Fruit fly (Drosophila melanogaster) whole organism, embryonic: ENCODE data around the gene CG31191.
A peak's percentile ranks its signal among the peaks of the same experiment; 100 is the strongest.

ENCODE experiments used
- Atf-2 ChIP-seq: fragments of 200-800 bp; sonication (Bioruptor generic); optimal IDR thresholded peaks from 2 replicates; lab custom pipeline; 2016; ENCODE audit warnings: missing biosample characterization, missing genetic modification characterization
- B-H2 ChIP-seq: fragments of 200-800 bp; sonication (Bioruptor generic); optimal IDR thresholded peaks from 2 replicates; lab custom pipeline; 2018; ENCODE audit warnings: missing biosample characterization, mild to moderate bottlenecking, missing genetic modification characterization
- Blimp-1 ChIP-seq: fragments of 200-800 bp; sonication (Bioruptor generic); optimal IDR thresholded peaks from 3 replicates; lab custom pipeline; 2018; ENCODE audit warnings: missing biosample characterization, missing genetic modification characterization, mild to moderate bottlenecking, moderate library complexity, missing genetic modification reagents
- CG10543 ChIP-seq: fragments of 200-800 bp; sonication (Bioruptor generic); optimal IDR thresholded peaks from 3 replicates; lab custom pipeline; 2017; ENCODE audit warnings: missing biosample characterization, mild to moderate bottlenecking, missing genetic modification characterization, moderate library complexity
- CG12104 ChIP-seq: fragments of 200-800 bp; sonication (Bioruptor generic); optimal IDR thresholded peaks from 3 replicates; lab custom pipeline; 2016; ENCODE audit warnings: missing biosample characterization, missing genetic modification characterization
- CG12219 ChIP-seq: fragments of 200-800 bp; sonication (Bioruptor generic); optimal IDR thresholded peaks from 3 replicates; lab custom pipeline; 2018; ENCODE audit warnings: missing biosample characterization, mild to moderate bottlenecking, missing genetic modification characterization
- CG12769 ChIP-seq: fragments of 200-800 bp; sonication (Bioruptor generic); optimal IDR thresholded peaks from 2 replicates; lab custom pipeline; 2019; ENCODE audit warnings: missing biosample characterization, mild to moderate bottlenecking, missing genetic modification characterization, moderate library complexity
- CG13775 ChIP-seq: fragments of 200-800 bp; sonication (Bioruptor generic); optimal IDR thresholded peaks from 3 replicates; lab custom pipeline; 2017; ENCODE audit warnings: missing biosample characterization, mild to moderate bottlenecking, missing genetic modification characterization
- CG17359 ChIP-seq: fragments of 200-800 bp; sonication (Bioruptor generic); optimal IDR thresholded peaks from 3 replicates; lab custom pipeline; 2018; ENCODE audit warnings: missing biosample characterization, mild to moderate bottlenecking, missing genetic modification characterization, moderate library complexity
- CG17385 ChIP-seq: fragments of 200-800 bp; sonication (Bioruptor generic); optimal IDR thresholded peaks from 3 replicates; lab custom pipeline; 2018; ENCODE audit warnings: missing biosample characterization, mild to moderate bottlenecking, missing genetic modification characterization
- CG2678 ChIP-seq: fragments of 200-800 bp; sonication (Bioruptor generic); optimal IDR thresholded peaks from 3 replicates; lab custom pipeline; 2019; ENCODE audit warnings: missing biosample characterization, mild to moderate bottlenecking, missing genetic modification characterization, moderate library complexity
- CG32767 ChIP-seq: fragments of 200-800 bp; sonication (Bioruptor generic); IDR thresholded peaks from 2 replicates; pipeline ENCODE4 v1.3.6; 2022; ENCODE audit warnings: missing biosample characterization, missing genetic modification characterization
- CG4404 ChIP-seq: fragments of 200-800 bp; sonication (Bioruptor generic); IDR thresholded peaks from 2 replicates; pipeline ENCODE4 v1.3.6; 2022; ENCODE audit warnings: missing biosample characterization, missing genetic modification characterization
- CG5245 ChIP-seq: fragments of 200-800 bp; sonication (Bioruptor generic); optimal IDR thresholded peaks from 3 replicates; lab custom pipeline; 2016; ENCODE audit warnings: missing biosample characterization, missing genetic modification characterization
- CG7745 ChIP-seq: fragments of 200-800 bp; sonication (Bioruptor generic); optimal IDR thresholded peaks from 2 replicates; lab custom pipeline; 2018; ENCODE audit warnings: missing biosample characterization, mild to moderate bottlenecking, missing genetic modification characterization, moderate library complexity
- CG8290 ChIP-seq, 3 experiments: fragments of 200-800 bp; sonication (Bioruptor generic); optimal IDR thresholded peaks; 2 replicates each; lab custom pipeline; 2016 to 2019; ENCODE audit warnings: missing biosample characterization in 3 of 3, missing genetic modification characterization in 3 of 3, mild to moderate bottlenecking in 2 of 3, moderate library complexity in 1 of 3
- CHES-1-like ChIP-seq: fragments of 200-800 bp; sonication (Bioruptor generic); optimal IDR thresholded peaks from 2 replicates; lab custom pipeline; 2016; ENCODE audit warnings: missing biosample characterization, missing genetic modification characterization
- CoRest ChIP-seq: fragments of 200-800 bp; sonication (Bioruptor generic); optimal IDR thresholded peaks from 3 replicates; lab custom pipeline; 2018; ENCODE audit warnings: missing biosample characterization, mild to moderate bottlenecking, missing genetic modification characterization, moderate library complexity
- E2f2 ChIP-seq: fragments of 200-800 bp; sonication (Bioruptor generic); IDR thresholded peaks from 2 replicates; pipeline ENCODE4 v1.3.6; 2022; ENCODE audit warnings: missing biosample characterization, missing genetic modification characterization
- Elba2 ChIP-seq: fragments of 200-800 bp; sonication (Bioruptor generic); optimal IDR thresholded peaks from 3 replicates; lab custom pipeline; 2016; ENCODE audit warnings: missing biosample characterization, missing genetic modification characterization
- Fer1 ChIP-seq: fragments of 200-800 bp; sonication (Bioruptor generic); optimal IDR thresholded peaks from 2 replicates; lab custom pipeline; 2017; ENCODE audit warnings: missing biosample characterization, mild to moderate bottlenecking, missing genetic modification characterization
- Gsc ChIP-seq: fragments of 200-800 bp; sonication (Bioruptor generic); IDR thresholded peaks from 2 replicates; pipeline ENCODE4 v1.3.6; 2022; ENCODE audit warnings: missing biosample characterization, missing genetic modification characterization
- Gug ChIP-seq: fragments of 200-800 bp; sonication (Bioruptor generic); IDR thresholded peaks from 4 replicates; pipeline ENCODE4 v1.3.6; 2022; ENCODE audit warnings: missing biosample characterization, missing genetic modification characterization
- HLH4C ChIP-seq: fragments of 200-800 bp; sonication (Bioruptor generic); IDR thresholded peaks from 3 replicates; pipeline ENCODE4 v1.3.6; 2022; ENCODE audit warnings: missing biosample characterization, missing genetic modification characterization; ENCODE audit not compliant: partially characterized antibody
- Hr51 ChIP-seq, 2 experiments: fragments of 200-800 bp; sonication (Bioruptor generic); optimal IDR thresholded peaks; 2 replicates in 1 of 2; 3 replicates in 1 of 2; lab custom pipeline; 2016 to 2018; ENCODE audit warnings: missing biosample characterization in 2 of 2, missing genetic modification characterization in 2 of 2, mild to moderate bottlenecking in 1 of 2, moderate library complexity in 1 of 2
- Hsf ChIP-seq: fragments of 200-800 bp; sonication (Bioruptor generic); optimal IDR thresholded peaks from 3 replicates; lab custom pipeline; 2016; ENCODE audit warnings: missing biosample characterization, missing genetic modification characterization
- NK7.1 ChIP-seq: fragments of 200-800 bp; sonication (Bioruptor generic); optimal IDR thresholded peaks from 3 replicates; lab custom pipeline; 2016; ENCODE audit warnings: missing biosample characterization, missing genetic modification characterization
- ara ChIP-seq: fragments of 200-800 bp; sonication (Bioruptor generic); IDR thresholded peaks from 2 replicates; pipeline ENCODE4 v1.3.6; 2022; ENCODE audit warnings: missing biosample characterization, missing genetic modification characterization
- bbx ChIP-seq: fragments of 200-800 bp; sonication (Bioruptor generic); IDR thresholded peaks from 2 replicates; pipeline ENCODE4 v1.3.6; 2022; ENCODE audit warnings: missing biosample characterization, missing genetic modification characterization; ENCODE audit not compliant: partially characterized antibody
- bcd ChIP-seq: fragments of 200-800 bp; sonication (Bioruptor generic); optimal IDR thresholded peaks from 2 replicates; lab custom pipeline; 2017; ENCODE audit warnings: missing biosample characterization, mild to moderate bottlenecking, missing genetic modification characterization
- cad ChIP-seq: fragments of >200 bp; optimal IDR thresholded peaks from 2 replicates; lab custom pipeline; 2017; ENCODE audit warnings: missing biosample characterization, missing genetic modification characterization
- caup ChIP-seq: fragments of 200-800 bp; sonication (Bioruptor generic); optimal IDR thresholded peaks from 3 replicates; lab custom pipeline; 2017; ENCODE audit warnings: missing biosample characterization, mild to moderate bottlenecking, missing genetic modification characterization, moderate library complexity; ENCODE audit not compliant: severe bottlenecking
- crp ChIP-seq, 2 experiments: fragments of 200-800 bp; sonication (Bioruptor generic); optimal IDR thresholded peaks; 2 replicates in 1 of 2; 3 replicates in 1 of 2; lab custom pipeline; 2017; ENCODE audit warnings: missing biosample characterization in 2 of 2, missing genetic modification characterization in 2 of 2, mild to moderate bottlenecking in 1 of 2, moderate library complexity in 1 of 2
- danr ChIP-seq: fragments of 200-800 bp; sonication (Bioruptor generic); IDR thresholded peaks from 2 replicates; pipeline ENCODE4 v1.3.6; 2022; ENCODE audit warnings: missing biosample characterization, missing genetic modification characterization
- disco-r ChIP-seq: fragments of 200-800 bp; sonication (Bioruptor generic); optimal IDR thresholded peaks from 2 replicates; lab custom pipeline; 2016; ENCODE audit warnings: missing biosample characterization, missing genetic modification characterization
- dm ChIP-seq: fragments of 200-800 bp; sonication (Bioruptor generic); optimal IDR thresholded peaks from 3 replicates; lab custom pipeline; 2016; ENCODE audit warnings: missing biosample characterization, missing genetic modification characterization
- gsb ChIP-seq: fragments of 200-800 bp; sonication (Bioruptor generic); IDR thresholded peaks from 2 replicates; pipeline ENCODE4 v1.3.6; 2022; ENCODE audit warnings: missing biosample characterization, missing genetic modification characterization
- nmo ChIP-seq: fragments of 200-800 bp; sonication (Bioruptor generic); optimal IDR thresholded peaks from 2 replicates; lab custom pipeline; 2018; ENCODE audit warnings: missing biosample characterization, mild to moderate bottlenecking, missing genetic modification characterization, moderate library complexity
- phol ChIP-seq: fragments of 200-800 bp; sonication (Bioruptor generic); optimal IDR thresholded peaks from 3 replicates; lab custom pipeline; 2018; ENCODE audit warnings: missing biosample characterization, mild to moderate bottlenecking, missing genetic modification characterization, moderate library complexity
- shn ChIP-seq: fragments of 200-800 bp; sonication (Bioruptor generic); optimal IDR thresholded peaks from 3 replicates; lab custom pipeline; 2016; ENCODE audit warnings: missing biosample characterization, missing genetic modification characterization
- sima ChIP-seq: fragments of 200-800 bp; sonication (Bioruptor generic); optimal IDR thresholded peaks from 2 replicates; lab custom pipeline; 2016; ENCODE audit warnings: missing biosample characterization, missing genetic modification characterization
- tna ChIP-seq: fragments of 200-800 bp; sonication (Bioruptor generic); IDR thresholded peaks from 2 replicates; pipeline ENCODE4 v1.3.6; 2022; ENCODE audit warnings: missing biosample characterization, missing genetic modification characterization; ENCODE audit not compliant: partially characterized antibody
- toy ChIP-seq: fragments of 200-800 bp; sonication (Bioruptor generic); IDR thresholded peaks from 2 replicates; pipeline ENCODE4 v1.3.6; 2022; ENCODE audit warnings: missing biosample characterization, missing genetic modification characterization
- trh ChIP-seq: fragments of 200-800 bp; sonication (Bioruptor generic); optimal IDR thresholded peaks from 2 replicates; lab custom pipeline; 2016; ENCODE audit warnings: missing biosample characterization, missing genetic modification characterization
- zen2 ChIP-seq: fragments of 200-800 bp; sonication (Bioruptor generic); IDR thresholded peaks from 3 replicates; pipeline ENCODE4 v1.3.6; 2022; ENCODE audit warnings: missing biosample characterization, missing genetic modification characterization; ENCODE audit not compliant: partially characterized antibody

Gene CG31191

DNA sequence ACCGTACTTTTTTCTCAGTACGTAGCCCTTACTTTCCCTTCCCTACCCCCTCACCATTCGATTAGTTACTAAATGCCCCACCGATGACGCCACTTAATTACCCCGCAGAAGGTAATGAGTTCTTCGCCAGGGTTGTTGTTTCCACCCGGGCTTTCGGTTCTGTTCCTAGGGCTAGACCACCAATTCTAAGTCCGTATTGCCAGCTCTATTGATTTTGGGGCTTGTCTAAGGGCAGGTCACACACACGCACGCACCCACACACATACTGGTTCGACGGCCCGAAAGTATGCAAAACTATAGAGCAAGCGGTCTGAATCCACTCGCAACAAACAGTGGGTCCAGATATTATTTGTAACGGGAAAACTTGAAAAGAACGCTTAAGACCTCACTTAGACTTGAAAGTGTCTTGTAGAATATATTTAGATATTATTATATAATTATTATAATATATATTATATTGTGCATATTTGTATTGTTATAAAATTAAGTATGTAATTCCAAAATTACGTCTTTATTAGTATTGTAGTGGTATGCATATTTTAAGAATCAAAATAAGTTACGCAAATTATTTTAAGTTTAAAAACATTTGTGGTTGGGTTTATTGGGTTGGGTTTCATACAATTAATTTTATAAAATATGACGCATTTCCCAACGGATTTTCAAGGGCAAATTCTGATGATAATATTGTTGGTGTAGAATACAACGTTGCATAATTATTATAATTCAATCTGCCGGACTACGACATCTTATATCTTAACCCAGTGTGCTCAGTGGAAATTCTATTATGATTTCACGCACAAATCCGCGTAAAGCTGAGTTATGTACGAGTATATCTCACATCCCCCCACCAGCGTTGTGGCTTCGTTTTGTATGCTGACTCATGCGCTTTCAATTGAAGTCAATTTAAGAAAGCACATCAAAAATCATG, 4.7 kb upstream of the CG31191 start (continued):
- peak; percentile 47 for TF ChIP-seq CoRest
- TF ChIP-seq CG13775 (GFP tag; lab: Kevin White, UChicago), result peak; percentile 6
- peak; percentile 32 for TF ChIP-seq nmo (GFP tag; lab: Kevin White, UChicago)
- TF ChIP-seq gsb (GFP tag; lab: Robert Waterston, UW), result peak; percentile 36; the same call in 1 of the 2 replicates
- peak; percentile 18; the same call in 1 of the 2 replicates for TF ChIP-seq ara (GFP tag; lab: Robert Waterston, UW)
- peak; percentile 49 for TF ChIP-seq phol (tag; lab: Kevin White, UChicago)
- peak; percentile 51 for TF ChIP-seq Fer1 (GFP tag; lab: Kevin White, UChicago)
- no peak for TF ChIP-seq crp (GFP tag; optimal IDR thresholded peaks at IDR 0.05; lab: Kevin White, UChicago)
- TF ChIP-seq tna, result 0 out of 2 replicates have a peak, but pooled peaks have one; percentile 9
- no peak for TF ChIP-seq CHES-1-like
- TF ChIP-seq bbx (GFP tag; lab: Robert Waterston, UW), result peak; percentile 29; the same call in 1 of the 2 replicates
- TF ChIP-seq bcd (GFP tag; lab: Kevin White, UChicago), result no peak

dm6 chr3R:20949175-20949748, 3.9 kb upstream of the CG31191 start:
- TF ChIP-seq CG2678 (tag; lab: Kevin White, UChicago) (no peak), trh (GFP tag; lab: Kevin White, UChicago) (no peak), CG17385 (peak; percentile 23), toy (GFP tag; lab: Robert Waterston, UW) (no peak), Atf-2 (GFP tag; lab: Kevin White, UChicago) (no peak), CG17359 (tag; lab: Kevin White, UChicago) (no peak), CG7745 (no peak), Elba2 (GFP tag; lab: Kevin White, UChicago) (peak; percentile 81), cad (GFP tag; lab: Kevin White, UChicago) (no peak), Hr51 (GFP tag; optimal IDR thresholded peaks at IDR 0.05; lab: Kevin White, UChicago) (peak in 1 of 2 experiments; percentile 4), NK7.1 (GFP tag; lab: Kevin White, UChicago) (no peak), CG12104 (GFP tag; lab: Kevin White, UChicago) (no peak), CG12769 (tag; lab: Kevin White, UChicago) (no peak), HLH4C (GFP tag; lab: Robert Waterston, UW) (peak; percentile 25; the same call in 1 of the 3 replicates), zen2 (GFP tag; lab: Robert Waterston, UW) (0 out of 3 replicates have a peak, but pooled peaks have one; percentile 22), E2f2 (GFP tag; lab: Robert Waterston, UW) (no peak), Gsc (GFP tag; lab: Robert Waterston, UW) (no peak), Blimp-1 (peak; percentile 70), nmo (GFP tag; lab: Kevin White, UChicago) (no peak), B-H2 (GFP tag; lab: Kevin White, UChicago) (no peak), crp (GFP tag; optimal IDR thresholded peaks at IDR 0.05; lab: Kevin White, UChicago) (no peak), CG4404 (GFP tag; lab: Robert Waterston, UW) (no peak), CG12219 (GFP tag; lab: Kevin White, UChicago) (peak; percentile 8), shn (no peak), Gug (GFP tag; lab: Robert Waterston, UW) (no peak), sima (GFP tag; lab: Kevin White, UChicago) (no peak), Hsf (GFP tag; lab: Kevin White, UChicago) (no peak), caup (GFP tag; lab: Kevin White, UChicago) (no peak), CG10543 (no peak), CG5245 (no peak), dm (no peak), CG8290 (GFP tag; optimal IDR thresholded peaks at IDR 0.05; lab: Kevin White, UChicago) (no peak), CG8290 (tag; optimal IDR thresholded peaks at IDR 0.05; lab: Kevin White, UChicago) (no peak), danr (GFP tag; lab: Robert Waterston, UW) (no peak), disco-r (GFP tag; lab: Kevin White, UChicago) (no peak), CG32767 (GFP tag; lab: Robert Waterston, UW) (0 out of 2 replicates have a peak, but pooled peaks have one; percentile 30)
